Fruit fly (Drosophila melanogaster) whole organism, embryonic: ENCODE results near the gene Patr-1.

Experiments used
- Bdp1 ChIP-seq: fragments of 200-800 bp; sonication (Bioruptor generic); optimal IDR thresholded peaks from 3 replicates; lab custom pipeline; 2016; ENCODE audit warnings: missing biosample characterization, missing genetic modification characterization
- Bgb ChIP-seq: fragments of 200-800 bp; sonication (Bioruptor generic); IDR thresholded peaks from 2 replicates; pipeline ENCODE4 v1.3.6; 2022; ENCODE audit warnings: missing biosample characterization, missing genetic modification characterization; ENCODE audit not compliant: partially characterized antibody
- CG10267 ChIP-seq: fragments of 200-800 bp; sonication (Bioruptor generic); optimal IDR thresholded peaks from 2 replicates; lab custom pipeline; 2018; ENCODE audit warnings: missing biosample characterization, mild to moderate bottlenecking, missing genetic modification characterization, moderate library complexity
- CG12659 ChIP-seq: fragments of 200-800 bp; sonication (Bioruptor generic); optimal IDR thresholded peaks from 3 replicates; lab custom pipeline; 2017; ENCODE audit warnings: mild to moderate bottlenecking, missing biosample characterization, missing genetic modification reagents, missing genetic modification characterization
- CG12769 ChIP-seq: fragments of 200-800 bp; sonication (Bioruptor generic); optimal IDR thresholded peaks from 2 replicates; lab custom pipeline; 2019; ENCODE audit warnings: missing biosample characterization, mild to moderate bottlenecking, missing genetic modification characterization, moderate library complexity
- CG13894 ChIP-seq: fragments of 200-800 bp; sonication (Bioruptor generic); optimal IDR thresholded peaks from 3 replicates; lab custom pipeline; 2018; ENCODE audit warnings: missing biosample characterization, mild to moderate bottlenecking, missing genetic modification characterization, moderate library complexity
- CG14965 ChIP-seq: fragments of 200-800 bp; sonication (Bioruptor generic); optimal IDR thresholded peaks from 2 replicates; lab custom pipeline; 2016; ENCODE audit warnings: missing biosample characterization, missing genetic modification characterization, borderline replicate concordance
- CG16815 ChIP-seq: fragments of 200-800 bp; sonication (Bioruptor generic); optimal IDR thresholded peaks from 3 replicates; lab custom pipeline; 2017; ENCODE audit warnings: missing biosample characterization, mild to moderate bottlenecking, missing genetic modification characterization
- CG17568 ChIP-seq: fragments of 200-800 bp; sonication (Bioruptor generic); optimal IDR thresholded peaks from 2 replicates; lab custom pipeline; 2018; ENCODE audit warnings: missing biosample characterization, mild to moderate bottlenecking, missing genetic modification characterization, moderate library complexity
- CG2889 ChIP-seq: fragments of 200-800 bp; sonication (Bioruptor generic); IDR thresholded peaks from 3 replicates; pipeline ENCODE4 v1.3.6; 2022; ENCODE audit warnings: missing biosample characterization, missing genetic modification characterization
- CG3163 ChIP-seq: fragments of 200-800 bp; sonication (Bioruptor generic); optimal IDR thresholded peaks from 3 replicates; lab custom pipeline; 2016; ENCODE audit warnings: missing biosample characterization, missing genetic modification characterization
- CG32772 ChIP-seq: fragments of 200-800 bp; sonication (Bioruptor generic); IDR thresholded peaks from 2 replicates; pipeline ENCODE4 v1.3.6; 2022; ENCODE audit warnings: missing biosample characterization, missing genetic modification characterization
- CG5180 ChIP-seq: fragments of 200-800 bp; sonication (Bioruptor generic); optimal IDR thresholded peaks from 3 replicates; lab custom pipeline; 2017; ENCODE audit warnings: missing biosample characterization, missing genetic modification characterization, mild to moderate bottlenecking, moderate library complexity, missing genetic modification reagents
- CG6765 ChIP-seq: fragments of 200-800 bp; sonication (Bioruptor generic); optimal IDR thresholded peaks from 3 replicates; lab custom pipeline; 2017; ENCODE audit warnings: missing biosample characterization, mild to moderate bottlenecking, missing genetic modification characterization
- CG8478 ChIP-seq: fragments of >200 bp; optimal IDR thresholded peaks from 2 replicates; lab custom pipeline; 2018
- CG9727 ChIP-seq: fragments of 200-800 bp; sonication (Bioruptor generic); optimal IDR thresholded peaks from 3 replicates; lab custom pipeline; 2017; ENCODE audit warnings: missing biosample characterization, mild to moderate bottlenecking, missing genetic modification characterization
- Dad ChIP-seq: fragments of 200-800 bp; sonication (Bioruptor generic); optimal IDR thresholded peaks from 3 replicates; lab custom pipeline; 2016; ENCODE audit warnings: missing biosample characterization, missing genetic modification characterization
- Dek ChIP-seq: fragments of 200-800 bp; sonication (Bioruptor generic); optimal IDR thresholded peaks from 3 replicates; lab custom pipeline; 2019; ENCODE audit warnings: missing biosample characterization, mild to moderate bottlenecking, missing genetic modification characterization, moderate library complexity
- Drgx ChIP-seq: fragments of 200-800 bp; sonication (Bioruptor generic); IDR thresholded peaks from 2 replicates; pipeline ENCODE4 v1.3.6; 2022; ENCODE audit warnings: missing biosample characterization, missing genetic modification characterization
- Fer1 ChIP-seq: fragments of 200-800 bp; sonication (Bioruptor generic); optimal IDR thresholded peaks from 2 replicates; lab custom pipeline; 2017; ENCODE audit warnings: missing biosample characterization, mild to moderate bottlenecking, missing genetic modification characterization
- H15 ChIP-seq: fragments of 200-800 bp; sonication (Bioruptor generic); IDR thresholded peaks from 3 replicates; pipeline ENCODE4 v1.3.6; 2022; ENCODE audit warnings: missing biosample characterization, missing genetic modification characterization
- Hand ChIP-seq: fragments of 200-800 bp; sonication (Bioruptor generic); optimal IDR thresholded peaks from 2 replicates; lab custom pipeline; 2017; ENCODE audit warnings: mild to moderate bottlenecking, missing biosample characterization, missing genetic modification reagents, missing genetic modification characterization
- Oaz ChIP-seq: fragments of 200-800 bp; sonication (Bioruptor generic); IDR thresholded peaks from 2 replicates; pipeline ENCODE4 v1.3.6; 2022; ENCODE audit warnings: missing biosample characterization, missing genetic modification characterization
- Ptx1 ChIP-seq: fragments of 200-800 bp; sonication (Bioruptor generic); IDR thresholded peaks from 2 replicates; pipeline ENCODE4 v1.3.6; 2022; ENCODE audit warnings: missing biosample characterization, missing genetic modification characterization
- Rfx ChIP-seq: fragments of 200-800 bp; sonication (Bioruptor generic); IDR thresholded peaks from 2 replicates; pipeline ENCODE4 v1.3.6; 2022; ENCODE audit warnings: missing biosample characterization, missing genetic modification characterization
- Sry-β ChIP-seq: fragments of 200-800 bp; sonication (Bioruptor generic); optimal IDR thresholded peaks from 2 replicates; lab custom pipeline; 2018; ENCODE audit warnings: missing biosample characterization, mild to moderate bottlenecking, missing genetic modification characterization, moderate library complexity
- Usf ChIP-seq: fragments of 200-800 bp; sonication (Bioruptor generic); optimal IDR thresholded peaks from 2 replicates; lab custom pipeline; 2017; ENCODE audit warnings: missing genotype, missing biosample characterization, missing genetic modification characterization
- amos ChIP-seq: fragments of 200-800 bp; sonication (Bioruptor generic); IDR thresholded peaks from 2 replicates; pipeline ENCODE4 v1.3.6; 2022; ENCODE audit warnings: missing biosample characterization, missing genetic modification characterization; ENCODE audit not compliant: partially characterized antibody
- aop ChIP-seq: fragments of 200-800 bp; sonication (Bioruptor generic); IDR thresholded peaks from 2 replicates; pipeline ENCODE4 v1.3.6; 2022; ENCODE audit warnings: missing biosample characterization, missing genetic modification characterization
- bcd ChIP-seq: fragments of 200-800 bp; sonication (Bioruptor generic); optimal IDR thresholded peaks from 2 replicates; lab custom pipeline; 2017; ENCODE audit warnings: missing biosample characterization, mild to moderate bottlenecking, missing genetic modification characterization
- chinmo ChIP-seq: fragments of 200-800 bp; sonication (Bioruptor generic); IDR thresholded peaks from 4 replicates; pipeline ENCODE4 v1.3.6; 2022; ENCODE audit warnings: missing biosample characterization, missing genetic modification characterization; ENCODE audit not compliant: partially characterized antibody
- emc ChIP-seq: fragments of 200-800 bp; sonication (Bioruptor generic); optimal IDR thresholded peaks from 2 replicates; lab custom pipeline; 2016; ENCODE audit warnings: missing biosample characterization, missing genetic modification characterization
- ems ChIP-seq: fragments of 200-800 bp; sonication (Bioruptor generic); optimal IDR thresholded peaks from 3 replicates; lab custom pipeline; 2016; ENCODE audit warnings: missing biosample characterization, missing genetic modification characterization
- exex ChIP-seq: fragments of 200-800 bp; sonication (Bioruptor generic); optimal IDR thresholded peaks from 4 replicates; lab custom pipeline; 2018; ENCODE audit warnings: missing biosample characterization, mild to moderate bottlenecking, missing genetic modification characterization, moderate library complexity
- fru ChIP-seq: fragments of >200 bp; optimal IDR thresholded peaks from 2 replicates; lab custom pipeline; 2017
- ftz-f1 ChIP-seq: fragments of 200-800 bp; sonication (Bioruptor generic); optimal IDR thresholded peaks from 2 replicates; lab custom pipeline; 2016; ENCODE audit warnings: missing biosample characterization, missing genetic modification characterization
- fu2 ChIP-seq: fragments of 200-800 bp; sonication (Bioruptor generic); optimal IDR thresholded peaks from 2 replicates; lab custom pipeline; 2016; ENCODE audit warnings: missing biosample characterization, missing genetic modification characterization
- gem ChIP-seq: fragments of 200-800 bp; sonication (Bioruptor generic); optimal IDR thresholded peaks from 2 replicates; lab custom pipeline; 2019; ENCODE audit warnings: missing biosample characterization, mild to moderate bottlenecking, missing genetic modification characterization, moderate library complexity
- hkb ChIP-seq, 2 experiments: fragments of 200-800 bp in 1 of 2; fragments of >200 bp in 1 of 2; sonication (Bioruptor generic) in 1 of 2; IDR thresholded peaks in 1 of 2; optimal IDR thresholded peaks in 1 of 2; 2 replicates each; pipeline versions ENCODE4 v1.3.6 to Lab custom; 2017 to 2022; ENCODE audit warnings: missing biosample characterization in 1 of 2, missing genetic modification characterization in 1 of 2
- lbe ChIP-seq: fragments of 200-800 bp; sonication (Bioruptor generic); optimal IDR thresholded peaks from 2 replicates; lab custom pipeline; 2016; ENCODE audit warnings: missing biosample characterization, mild to moderate bottlenecking, missing genetic modification characterization
- nmo ChIP-seq: fragments of 200-800 bp; sonication (Bioruptor generic); optimal IDR thresholded peaks from 2 replicates; lab custom pipeline; 2018; ENCODE audit warnings: missing biosample characterization, mild to moderate bottlenecking, missing genetic modification characterization, moderate library complexity
- otp ChIP-seq: fragments of 200-800 bp; sonication (Bioruptor generic); IDR thresholded peaks from 3 replicates; pipeline ENCODE4, ENCODE4 v1.3.6; 2022; ENCODE audit warnings: missing biosample characterization, missing genetic modification characterization
- p53 ChIP-seq: fragments of 200-800 bp; sonication (Bioruptor generic); optimal IDR thresholded peaks from 2 replicates; lab custom pipeline; 2016; ENCODE audit warnings: missing biosample characterization, missing genetic modification characterization
- sna ChIP-seq: fragments of 200-800 bp; sonication (Bioruptor generic); IDR thresholded peaks from 2 replicates; pipeline ENCODE4 v1.3.6; 2022; ENCODE audit warnings: missing biosample characterization, missing genetic modification characterization; ENCODE audit not compliant: partially characterized antibody
- ssp ChIP-seq: fragments of 200-800 bp; sonication (Bioruptor generic); IDR thresholded peaks from 2 replicates; pipeline ENCODE4 v1.3.6; 2022; ENCODE audit warnings: missing biosample characterization, missing genetic modification characterization
- tx ChIP-seq: fragments of 200-800 bp; sonication (Bioruptor generic); optimal IDR thresholded peaks from 2 replicates; lab custom pipeline; 2016; ENCODE audit warnings: missing biosample characterization, missing genetic modification characterization
- zfh1 ChIP-seq: fragments of 200-800 bp; sonication (Bioruptor generic); IDR thresholded peaks from 3 replicates; pipeline ENCODE4 v1.3.6; 2022; ENCODE audit warnings: missing biosample characterization, missing genetic modification characterization
- zfh2 ChIP-seq: fragments of 200-800 bp; sonication (Bioruptor generic); optimal IDR thresholded peaks from 2 replicates; lab custom pipeline; 2016; ENCODE audit warnings: missing biosample characterization, missing genetic modification characterization

Patr-1 gene

dm6 chr3R:17002218-17003110, 40.9 kb upstream of the Patr-1 start, which contains the start of the genes Sf3a1 and Irc (continued):
- TF ChIP-seq Sry-β (GFP tag; lab: Kevin White, UChicago): peak; percentile 21
- no peak for TF ChIP-seq CG8478 (lab: Kevin White, UChicago)
- peak; percentile 59 for TF ChIP-seq CG12659
- peak; percentile 22 for TF ChIP-seq lbe (GFP tag; lab: Kevin White, UChicago)
- no peak for TF ChIP-seq CG2889 (GFP tag; lab: Robert Waterston, UW)
- no peak for TF ChIP-seq CG3163
- TF ChIP-seq CG32772: no peak
- TF ChIP-seq ssp (GFP tag; lab: Robert Waterston, UW): peak; percentile 25; the same call in 1 of the 2 replicates
- TF ChIP-seq CG16815 (GFP tag; lab: Kevin White, UChicago): no peak
- no peak for TF ChIP-seq CG6765 (GFP tag; lab: Kevin White, UChicago)
- no peak for TF ChIP-seq otp (GFP tag; lab: Robert Waterston, UW)
- TF ChIP-seq Rfx (GFP tag; lab: Robert Waterston, UW): peak; percentile 73
- peak; percentile 42 for TF ChIP-seq CG13894 (tag; lab: Kevin White, UChicago)
- TF ChIP-seq Dek (tag; lab: Kevin White, UChicago): no peak
- TF ChIP-seq Oaz: no peak
- TF ChIP-seq ems (GFP tag; lab: Kevin White, UChicago): peak; percentile 49
- TF ChIP-seq Bdp1 (GFP tag; lab: Kevin White, UChicago): no peak
- no peak for TF ChIP-seq CG5180 (GFP tag; lab: Kevin White, UChicago)
- TF ChIP-seq hkb (optimal IDR thresholded peaks at IDR 0.05; lab: Kevin White, UChicago): peak; percentile 38
- TF ChIP-seq hkb (GFP tag; IDR thresholded peaks at IDR 0.05; lab: Robert Waterston, UW): 0 out of 2 replicates have a peak, but pooled peaks have one; percentile 27
- TF ChIP-seq zfh1 (GFP tag; lab: Robert Waterston, UW): no peak
- TF ChIP-seq CG12769 (tag; lab: Kevin White, UChicago): peak; percentile 65
- TF ChIP-seq chinmo (GFP tag; lab: Robert Waterston, UW): peak; percentile 96
- TF ChIP-seq Drgx (GFP tag; lab: Robert Waterston, UW): peak; percentile 20; the same call in 1 of the 2 replicates
- peak; percentile 9 for TF ChIP-seq Fer1 (GFP tag; lab: Kevin White, UChicago)
- TF ChIP-seq fru (lab: Kevin White, UChicago): no peak
- no peak for TF ChIP-seq gem (tag; lab: Kevin White, UChicago)
- TF ChIP-seq aop (GFP tag; lab: Robert Waterston, UW): no peak
- no peak for TF ChIP-seq Usf (GFP tag; lab: Kevin White, UChicago)
- peak; percentile 25 for TF ChIP-seq Dad (GFP tag; lab: Kevin White, UChicago)
- no peak for TF ChIP-seq CG9727 (GFP tag; lab: Kevin White, UChicago)
- TF ChIP-seq Bgb (GFP tag; lab: Robert Waterston, UW): peak; percentile 98
- no peak; the same call in 2 of the 3 replicates for TF ChIP-seq H15
- peak; percentile 98 for TF ChIP-seq amos (GFP tag; lab: Robert Waterston, UW)
- TF ChIP-seq ftz-f1: peak; percentile 2
- TF ChIP-seq Ptx1 (GFP tag; lab: Robert Waterston, UW): no peak
- TF ChIP-seq tx (GFP tag; lab: Kevin White, UChicago): peak; percentile 18
- TF ChIP-seq CG14965: no peak
- TF ChIP-seq CG10267 (tag; lab: Kevin White, UChicago): peak; percentile 42
- no peak for TF ChIP-seq emc (GFP tag; lab: Kevin White, UChicago)
- TF ChIP-seq zfh2 (GFP tag; lab: Kevin White, UChicago): peak; percentile 46
- TF ChIP-seq nmo (GFP tag; lab: Kevin White, UChicago): peak; percentile 56
- TF ChIP-seq bcd: peak; percentile 1
- no peak for TF ChIP-seq exex
- TF ChIP-seq fu2 (GFP tag; lab: Kevin White, UChicago): no peak
- peak; percentile 89 for TF ChIP-seq sna
- TF ChIP-seq p53 (GFP tag; lab: Kevin White, UChicago): peak; percentile 53
- TF ChIP-seq CG17568 (GFP tag; lab: Kevin White, UChicago): peak; percentile 100
- TF ChIP-seq Hand (GFP tag; lab: Kevin White, UChicago): no peak
